Fruit fly (Drosophila melanogaster) whole organism, embryonic: ENCODE results near the gene CG15728.

Source experiments
- ATbp ChIP-seq: fragments of 200-800 bp; sonication (Bioruptor generic); optimal IDR thresholded peaks from 2 replicates; lab custom pipeline; 2017; ENCODE audit warnings: missing biosample characterization, mild to moderate bottlenecking, missing genetic modification characterization, missing genetic modification reagents
- Adf1 ChIP-seq: fragments of 200-800 bp; sonication (Bioruptor generic); IDR thresholded peaks from 2 replicates; pipeline ENCODE4 v1.3.6; 2022; ENCODE audit warnings: missing biosample characterization, missing genetic modification characterization
- Awh ChIP-seq: fragments of 200-800 bp; sonication (Bioruptor generic); IDR thresholded peaks from 2 replicates; pipeline ENCODE4, ENCODE4 v1.3.6; 2022; ENCODE audit warnings: missing biosample characterization, missing genetic modification characterization
- CG10979 ChIP-seq: fragments of 200-800 bp; sonication (Bioruptor generic); optimal IDR thresholded peaks from 2 replicates; lab custom pipeline; 2018; ENCODE audit warnings: missing biosample characterization, mild to moderate bottlenecking, missing genetic modification characterization, moderate library complexity
- CG11504 ChIP-seq: fragments of 200-800 bp; sonication (Bioruptor generic); optimal IDR thresholded peaks from 3 replicates; lab custom pipeline; 2019; ENCODE audit warnings: missing biosample characterization, mild to moderate bottlenecking, missing genetic modification characterization, moderate library complexity
- CG12942 ChIP-seq: fragments of 200-800 bp; sonication (Bioruptor generic); optimal IDR thresholded peaks from 3 replicates; lab custom pipeline; 2016; ENCODE audit warnings: missing biosample characterization, missing genetic modification characterization
- CG13296 ChIP-seq: fragments of 200-800 bp; sonication (Bioruptor generic); optimal IDR thresholded peaks from 3 replicates; lab custom pipeline; 2018; ENCODE audit warnings: missing biosample characterization, mild to moderate bottlenecking, missing genetic modification characterization
- CG13624 ChIP-seq: fragments of 200-800 bp; sonication (Bioruptor generic); optimal IDR thresholded peaks from 2 replicates; lab custom pipeline; 2016; ENCODE audit warnings: missing biosample characterization, missing genetic modification characterization
- CG13894 ChIP-seq: fragments of 200-800 bp; sonication (Bioruptor generic); optimal IDR thresholded peaks from 3 replicates; lab custom pipeline; 2018; ENCODE audit warnings: missing biosample characterization, mild to moderate bottlenecking, missing genetic modification characterization, moderate library complexity
- CG1602 ChIP-seq: fragments of 200-800 bp; sonication (Bioruptor generic); optimal IDR thresholded peaks from 3 replicates; lab custom pipeline; 2016; ENCODE audit warnings: missing biosample characterization, missing genetic modification characterization
- CG1603 ChIP-seq: fragments of 200-800 bp; sonication (Bioruptor generic); optimal IDR thresholded peaks from 2 replicates; lab custom pipeline; 2019; ENCODE audit warnings: missing biosample characterization, mild to moderate bottlenecking, missing genetic modification characterization, moderate library complexity
- CG17328 ChIP-seq: fragments of 200-800 bp; sonication (Bioruptor generic); IDR thresholded peaks from 2 replicates; pipeline ENCODE4 v1.3.6; 2022; ENCODE audit warnings: missing biosample characterization, missing genetic modification characterization
- CG30020 ChIP-seq: fragments of 200-800 bp; optimal IDR thresholded peaks from 2 replicates; lab custom pipeline; 2019; ENCODE audit warnings: missing biosample characterization, mild to moderate bottlenecking, missing genetic modification characterization, moderate library complexity
- CG32532 ChIP-seq: fragments of 200-800 bp; sonication (Bioruptor generic); IDR thresholded peaks from 2 replicates; pipeline ENCODE4 v1.3.6; 2022; ENCODE audit warnings: missing biosample characterization, missing genetic modification characterization
- CG4360 ChIP-seq: fragments of 200-800 bp; sonication (Bioruptor generic); IDR thresholded peaks from 2 replicates; pipeline ENCODE4 v1.3.6; 2022; ENCODE audit warnings: missing biosample characterization, missing genetic modification characterization
- CG7271 ChIP-seq: fragments of 200-800 bp; sonication (Bioruptor generic); optimal IDR thresholded peaks from 2 replicates; lab custom pipeline; 2018; ENCODE audit warnings: missing biosample characterization, mild to moderate bottlenecking, missing genetic modification characterization, moderate library complexity
- CG7556 ChIP-seq: fragments of 200-800 bp; sonication (Bioruptor generic); optimal IDR thresholded peaks from 2 replicates; lab custom pipeline; 2017; ENCODE audit warnings: missing biosample characterization, mild to moderate bottlenecking, missing genetic modification characterization
- CG8359 ChIP-seq: fragments of 200-800 bp; sonication (Bioruptor generic); optimal IDR thresholded peaks from 2 replicates; lab custom pipeline; 2017; ENCODE audit warnings: missing biosample characterization, mild to moderate bottlenecking, missing genetic modification characterization, borderline replicate concordance
- CG8924 ChIP-seq: fragments of 200-800 bp; optimal IDR thresholded peaks from 3 replicates; lab custom pipeline; 2019; ENCODE audit warnings: missing biosample characterization, mild to moderate bottlenecking, missing genetic modification characterization, moderate library complexity
- CG9727 ChIP-seq: fragments of 200-800 bp; sonication (Bioruptor generic); optimal IDR thresholded peaks from 3 replicates; lab custom pipeline; 2017; ENCODE audit warnings: missing biosample characterization, mild to moderate bottlenecking, missing genetic modification characterization
- CTCF ChIP-seq: fragments of 200-800 bp; sonication (Bioruptor generic); optimal IDR thresholded peaks from 2 replicates; lab custom pipeline; 2017; ENCODE audit warnings: missing biosample characterization, mild to moderate bottlenecking, missing genetic modification characterization, moderate library complexity
- CrebB ChIP-seq: fragments of 200-800 bp; sonication (Bioruptor generic); optimal IDR thresholded peaks from 3 replicates; lab custom pipeline; 2018; ENCODE audit warnings: missing biosample characterization, mild to moderate bottlenecking, missing genetic modification characterization
- D ChIP-seq, 2 experiments: fragments of 200-800 bp in 1 of 2; fragments of >200 bp in 1 of 2; sonication (Bioruptor generic) in 1 of 2; optimal IDR thresholded peaks; 2 replicates in 1 of 2; 3 replicates in 1 of 2; lab custom pipeline; 2017; ENCODE audit warnings: mild to moderate bottlenecking in 1 of 2, missing biosample characterization in 1 of 2, missing genetic modification characterization in 1 of 2, missing genetic modification reagents in 1 of 2
- D19A ChIP-seq: fragments of 200-800 bp; optimal IDR thresholded peaks from 3 replicates; lab custom pipeline; 2019; ENCODE audit warnings: missing biosample characterization, mild to moderate bottlenecking, missing genetic modification characterization, moderate library complexity
- Eip74EF ChIP-seq, 2 experiments: fragments of 200-800 bp in 1 of 2; fragments of >200 bp in 1 of 2; sonication (Bioruptor generic) in 1 of 2; optimal IDR thresholded peaks; 2 replicates each; lab custom pipeline; 2017 to 2019; ENCODE audit warnings: missing biosample characterization in 2 of 2, missing genetic modification characterization in 2 of 2, mild to moderate bottlenecking in 1 of 2, moderate library complexity in 1 of 2
- Fer2 ChIP-seq: fragments of 200-800 bp; sonication (Bioruptor generic); optimal IDR thresholded peaks from 2 replicates; lab custom pipeline; 2018; ENCODE audit warnings: missing biosample characterization, mild to moderate bottlenecking, missing genetic modification characterization, moderate library complexity
- Hr78 ChIP-seq, 2 experiments: fragments of 200-800 bp in 1 of 2; fragments of >200 bp in 1 of 2; sonication (Bioruptor generic) in 1 of 2; optimal IDR thresholded peaks; 2 replicates each; lab custom pipeline; 2017 to 2019; ENCODE audit warnings: missing biosample characterization in 2 of 2, missing genetic modification characterization in 2 of 2, mild to moderate bottlenecking in 1 of 2, moderate library complexity in 1 of 2
- Neu2 ChIP-seq: fragments of 200-800 bp; sonication (Bioruptor generic); optimal IDR thresholded peaks from 3 replicates; lab custom pipeline; 2016; ENCODE audit warnings: missing biosample characterization, missing genetic modification characterization, borderline replicate concordance
- Pdp1 ChIP-seq, 2 experiments: fragments of 200-800 bp; sonication (Bioruptor generic); optimal IDR thresholded peaks; 3 replicates each; lab custom pipeline; 2016; ENCODE audit warnings: missing biosample characterization in 2 of 2, missing genetic modification characterization in 2 of 2, mild to moderate bottlenecking in 1 of 2, moderate library complexity in 1 of 2
- Sox102F ChIP-seq: fragments of 200-800 bp; sonication (Bioruptor generic); optimal IDR thresholded peaks from 2 replicates; lab custom pipeline; 2018; ENCODE audit warnings: missing biosample characterization, mild to moderate bottlenecking, missing genetic modification characterization, moderate library complexity
- Trl ChIP-seq, 3 experiments: fragments of >200 bp in 2 of 3; fragments of 200-800 bp in 1 of 3; sonication (Bioruptor generic) in 1 of 3; optimal IDR thresholded peaks; 2 replicates in 1 of 3; 3 replicates in 2 of 3; lab custom pipeline; 2016 to 2017; ENCODE audit warnings: missing biosample characterization in 1 of 3, missing genetic modification characterization in 1 of 3
- Xbp1 ChIP-seq: fragments of 200-800 bp; sonication (Bioruptor generic); optimal IDR thresholded peaks from 3 replicates; lab custom pipeline; 2016; ENCODE audit warnings: missing biosample characterization, mild to moderate bottlenecking, missing genetic modification characterization
- Xrp1 ChIP-seq: fragments of 200-800 bp; sonication (Bioruptor generic); IDR thresholded peaks from 2 replicates; pipeline ENCODE4 v1.3.6; 2022; ENCODE audit warnings: missing biosample characterization, missing genetic modification characterization
- cg ChIP-seq: fragments of 200-800 bp; sonication (Bioruptor generic); optimal IDR thresholded peaks from 3 replicates; lab custom pipeline; 2019; ENCODE audit warnings: missing biosample characterization, mild to moderate bottlenecking, missing genetic modification characterization, moderate library complexity
- chinmo ChIP-seq: fragments of 200-800 bp; sonication (Bioruptor generic); IDR thresholded peaks from 4 replicates; pipeline ENCODE4 v1.3.6; 2022; ENCODE audit warnings: missing biosample characterization, missing genetic modification characterization; ENCODE audit not compliant: partially characterized antibody
- dan ChIP-seq: fragments of 200-800 bp; sonication (Bioruptor generic); IDR thresholded peaks from 2 replicates; pipeline ENCODE4 v1.3.6; 2022; ENCODE audit warnings: missing biosample characterization, missing genetic modification characterization
- danr ChIP-seq: fragments of 200-800 bp; sonication (Bioruptor generic); IDR thresholded peaks from 2 replicates; pipeline ENCODE4 v1.3.6; 2022; ENCODE audit warnings: missing biosample characterization, missing genetic modification characterization
- exex ChIP-seq: fragments of 200-800 bp; sonication (Bioruptor generic); optimal IDR thresholded peaks from 4 replicates; lab custom pipeline; 2018; ENCODE audit warnings: missing biosample characterization, mild to moderate bottlenecking, missing genetic modification characterization, moderate library complexity
- fd96Cb ChIP-seq: fragments of 200-800 bp; sonication (Bioruptor generic); optimal IDR thresholded peaks from 2 replicates; lab custom pipeline; 2018; ENCODE audit warnings: missing biosample characterization, mild to moderate bottlenecking, missing genetic modification characterization, moderate library complexity
- hkb ChIP-seq, 2 experiments: fragments of 200-800 bp in 1 of 2; fragments of >200 bp in 1 of 2; sonication (Bioruptor generic) in 1 of 2; IDR thresholded peaks in 1 of 2; optimal IDR thresholded peaks in 1 of 2; 2 replicates each; pipeline versions ENCODE4 v1.3.6 to Lab custom; 2017 to 2022; ENCODE audit warnings: missing biosample characterization in 1 of 2, missing genetic modification characterization in 1 of 2
- nmo ChIP-seq: fragments of 200-800 bp; sonication (Bioruptor generic); optimal IDR thresholded peaks from 2 replicates; lab custom pipeline; 2018; ENCODE audit warnings: missing biosample characterization, mild to moderate bottlenecking, missing genetic modification characterization, moderate library complexity
- pnt ChIP-seq: fragments of 200-800 bp; sonication (Bioruptor generic); optimal IDR thresholded peaks from 3 replicates; lab custom pipeline; 2016; ENCODE audit warnings: missing biosample characterization, missing genetic modification characterization
- sd ChIP-seq: fragments of 200-800 bp; sonication (Bioruptor generic); optimal IDR thresholded peaks from 3 replicates; lab custom pipeline; 2018; ENCODE audit warnings: missing biosample characterization, mild to moderate bottlenecking, missing genetic modification characterization, moderate library complexity
- shn ChIP-seq: fragments of 200-800 bp; sonication (Bioruptor generic); optimal IDR thresholded peaks from 3 replicates; lab custom pipeline; 2016; ENCODE audit warnings: missing biosample characterization, missing genetic modification characterization
- sug ChIP-seq: fragments of 200-800 bp; optimal IDR thresholded peaks from 2 replicates; lab custom pipeline; 2019; ENCODE audit warnings: missing biosample characterization, mild to moderate bottlenecking, missing genetic modification characterization, moderate library complexity
- unc-4 ChIP-seq: fragments of 200-800 bp; sonication (Bioruptor generic); IDR thresholded peaks from 2 replicates; pipeline ENCODE4 v1.3.6; 2022; ENCODE audit warnings: missing biosample characterization, missing genetic modification characterization; ENCODE audit not compliant: partially characterized antibody
- yki ChIP-seq: fragments of >200 bp; optimal IDR thresholded peaks from 3 replicates; lab custom pipeline; 2018

Gene CG15728

DNA sequence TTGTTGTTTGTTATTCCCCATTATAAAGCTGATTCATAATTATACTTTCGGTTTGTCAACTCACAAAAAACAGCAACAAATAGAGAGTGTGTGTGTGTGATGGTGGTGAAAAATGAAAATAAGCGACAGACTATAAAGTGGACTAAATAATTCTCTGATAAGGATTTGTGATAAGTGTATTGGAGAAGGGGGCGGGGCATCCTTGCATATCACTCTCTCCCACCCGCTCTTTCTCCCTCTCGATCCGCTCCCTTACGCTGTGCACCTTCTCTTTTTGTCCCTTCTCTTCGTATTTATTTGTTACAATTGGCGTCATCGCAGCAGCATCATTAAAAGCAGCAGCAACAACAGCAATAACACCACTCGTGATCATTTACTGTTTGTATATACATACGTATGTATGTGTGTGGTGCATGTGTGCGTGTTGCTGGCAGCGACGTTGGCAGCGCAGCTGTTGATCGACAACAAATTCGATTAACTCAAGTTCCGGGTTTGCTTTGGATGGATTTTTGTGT lies 37.4 kb downstream of the CG15728 start (continued):
- TF ChIP-seq dan (GFP tag; lab: Robert Waterston, UW) (no peak), sd (tag; lab: Kevin White, UChicago) (peak; percentile 5), cg (GFP tag; lab: Kevin White, UChicago) (peak; percentile 84), Adf1 (GFP tag; lab: Robert Waterston, UW) (peak; percentile 85), Eip74EF (GFP tag; optimal IDR thresholded peaks at IDR 0.05; lab: Kevin White, UChicago) (peak in 1 of 2 experiments; percentile 93), CTCF (GFP tag; lab: Kevin White, UChicago) (no peak), sug (tag; lab: Kevin White, UChicago) (peak; percentile 8), Trl (optimal IDR thresholded peaks at IDR 0.05; lab: Kevin White, UChicago) (peak; percentile 68 to 71), Trl (GFP tag; optimal IDR thresholded peaks at IDR 0.05; lab: Kevin White, UChicago) (no peak), CG7271 (tag; lab: Kevin White, UChicago) (no peak), CG1603 (tag; lab: Kevin White, UChicago) (peak; percentile 23), CG13624 (GFP tag; lab: Kevin White, UChicago) (no peak), danr (GFP tag; lab: Robert Waterston, UW) (no peak), CG32532 (GFP tag; lab: Robert Waterston, UW) (peak; percentile 24; the same call in 1 of the 2 replicates), unc-4 (no peak), Xbp1 (GFP tag; lab: Kevin White, UChicago) (no peak), ATbp (GFP tag; lab: Kevin White, UChicago) (peak; percentile 11), Xrp1 (GFP tag; lab: Robert Waterston, UW) (no peak), CG12942 (GFP tag; lab: Kevin White, UChicago) (no peak), Pdp1 (GFP tag; optimal IDR thresholded peaks at IDR 0.05; lab: Kevin White, UChicago) (peak in 1 of 2 experiments; percentile 5), CrebB (tag; lab: Kevin White, UChicago) (peak; percentile 30), CG9727 (GFP tag; lab: Kevin White, UChicago) (no peak), Awh (no peak), CG1602 (no peak), CG13894 (tag; lab: Kevin White, UChicago) (peak; percentile 14), Hr78 (GFP tag; optimal IDR thresholded peaks at IDR 0.05; lab: Kevin White, UChicago) (no peak), CG8924 (tag; lab: Kevin White, UChicago) (peak; percentile 50), chinmo (GFP tag; lab: Robert Waterston, UW) (peak; percentile 92; the same call in 3 of the 4 replicates), CG30020 (tag; lab: Kevin White, UChicago) (no peak), exex (tag; lab: Kevin White, UChicago) (peak; percentile 12), Neu2 (GFP tag; lab: Kevin White, UChicago) (no peak), CG13296 (GFP tag; lab: Kevin White, UChicago) (peak; percentile 1), yki (lab: Kevin White, UChicago) (peak; percentile 2), CG17328 (no peak), CG4360 (GFP tag; lab: Robert Waterston, UW) (peak; percentile 80)

DNA sequence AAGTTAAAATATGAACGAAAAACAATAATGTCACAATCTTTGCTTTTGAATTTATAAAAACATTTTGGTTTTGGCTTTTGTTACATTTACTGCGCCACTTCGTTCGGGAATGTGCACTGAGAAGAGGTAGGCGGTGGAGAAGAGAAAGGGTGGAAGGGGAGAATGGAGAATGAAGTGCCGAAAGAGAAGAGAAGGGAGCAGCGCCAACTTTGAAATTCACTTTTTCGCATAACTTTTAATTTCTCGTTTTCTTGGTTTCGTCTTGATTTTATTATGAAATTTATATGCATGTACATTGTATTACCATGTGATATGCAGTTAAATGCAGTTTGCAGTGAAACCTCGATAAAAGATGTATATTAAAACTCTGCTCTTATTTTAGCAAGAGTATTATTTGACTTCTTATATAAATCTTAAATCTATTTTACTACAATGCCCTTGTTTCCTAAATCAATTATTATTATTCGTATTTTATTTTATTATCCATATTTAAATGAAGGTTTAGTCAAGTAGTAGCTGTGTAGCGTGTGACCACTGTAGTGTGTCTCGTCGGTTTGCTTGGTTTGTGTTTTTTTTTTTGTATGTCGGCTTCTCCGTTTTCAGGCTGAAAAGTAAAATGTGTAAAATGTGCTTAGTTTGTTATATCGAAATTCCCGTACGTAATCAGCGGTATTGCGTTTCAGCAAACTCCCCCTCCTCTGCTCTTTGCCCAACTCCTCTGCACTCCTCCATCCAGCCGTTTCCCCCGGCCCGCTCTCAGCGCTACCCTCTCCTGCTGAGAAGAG lies 38.8 kb downstream of the CG15728 start:
- TF ChIP-seq pnt (no peak), Fer2 (no peak), CG8359 (GFP tag; lab: Kevin White, UChicago) (no peak), D19A (tag; lab: Kevin White, UChicago) (peak; percentile 8), CG11504 (peak; percentile 38), CG10979 (tag; lab: Kevin White, UChicago) (peak; percentile 41), D (optimal IDR thresholded peaks at IDR 0.05; lab: Kevin White, UChicago) (no peak), D (GFP tag; optimal IDR thresholded peaks at IDR 0.05; lab: Kevin White, UChicago) (peak; percentile 2), fd96Cb (tag; lab: Kevin White, UChicago) (peak; percentile 30), CG7556 (GFP tag; lab: Kevin White, UChicago) (peak; percentile 1), shn (GFP tag; lab: Kevin White, UChicago) (no peak), hkb (optimal IDR thresholded peaks at IDR 0.05; lab: Kevin White, UChicago) (no peak), hkb (GFP tag; IDR thresholded peaks at IDR 0.05; lab: Robert Waterston, UW) (no peak), Sox102F (GFP tag; lab: Kevin White, UChicago) (peak; percentile 37), nmo (GFP tag; lab: Kevin White, UChicago) (peak; percentile 21)
